Worm (Caenorhabditis elegans): ENCODE results near the gene C07B5.3.

C07B5.3 gene

ce11 chrX:9547264-9547751 lies 24.3 kb upstream of the C07B5.3 start (continued):
- peak; percentile 68 for TF ChIP-seq fos-1 (tag; optimal IDR thresholded peaks at IDR 0.05)
- peak; percentile 89 for TF ChIP-seq nhr-21 (tag; optimal IDR thresholded peaks at IDR 0.05)
- TF ChIP-seq lin-39 (tag; optimal IDR thresholded peaks at IDR 0.05): no peak
- no peak for TF ChIP-seq aly-2 (tag; optimal IDR thresholded peaks at IDR 0.05)
- TF ChIP-seq peb-1 (tag; optimal IDR thresholded peaks at IDR 0.05): no peak

- TF ChIP-seq F13H6.1 (tag; optimal IDR thresholded peaks at IDR 0.05) (no peak), nhr-129 (tag; optimal IDR thresholded peaks at IDR 0.05) (peak; percentile 62)
Measured at ce11 chrX:9546640-9547039, 23.6 kb upstream of the C07B5.3 start.

ce11 chrX:9544405-9544804 lies 21.4 kb upstream of the C07B5.3 start:
- TF ChIP-seq mdl-1 (tag; optimal IDR thresholded peaks at IDR 0.05) (no peak), unc-55 (GFP tag; optimal IDR thresholded peaks at IDR 0.05) (no peak), ama-1 (optimal IDR thresholded peaks at IDR 0.05) (no peak), blmp-1 (tag; optimal IDR thresholded peaks at IDR 0.05; ENCODE audit: insufficient read depth) (peak; percentile 61), nhr-12 (tag; optimal IDR thresholded peaks at IDR 0.05) (no peak), crh-2 (tag; optimal IDR thresholded peaks at IDR 0.05) (peak; percentile 58), elt-3 (tag; optimal IDR thresholded peaks at IDR 0.05) (no peak), C34F6.9 (tag; optimal IDR thresholded peaks at IDR 0.05) (peak; percentile 60), nhr-129 (tag; optimal IDR thresholded peaks at IDR 0.05) (peak; percentile 74), skn-1 (tag; optimal IDR thresholded peaks at IDR 0.05) (no peak), unc-62 (GFP tag; optimal IDR thresholded peaks at IDR 0.05) (no peak), snpc-4 (tag; optimal IDR thresholded peaks at IDR 0.05) (no peak), fos-1 (tag; optimal IDR thresholded peaks at IDR 0.05) (no peak), nhr-6 (tag; optimal IDR thresholded peaks at IDR 0.05) (no peak), lsy-2 (tag; optimal IDR thresholded peaks at IDR 0.05) (peak in 1 of 2 experiments; percentile 23), lin-39 (tag; optimal IDR thresholded peaks at IDR 0.05) (no peak), F13H6.1 (tag; optimal IDR thresholded peaks at IDR 0.05) (peak; percentile 60), mab-5 (tag; optimal IDR thresholded peaks at IDR 0.05) (no peak), unc-39 (tag; optimal IDR thresholded peaks at IDR 0.05) (no peak), sma-9 (GFP tag; optimal IDR thresholded peaks at IDR 0.05) (peak; percentile 25), sma-9 (tag; optimal IDR thresholded peaks at IDR 0.05) (no peak), nhr-10 (tag; optimal IDR thresholded peaks at IDR 0.05) (no peak), ZK546.5 (tag; optimal IDR thresholded peaks at IDR 0.05) (no peak), zag-1 (tag; optimal IDR thresholded peaks at IDR 0.05) (no peak)

- TF ChIP-seq F13H6.1 (tag; optimal IDR thresholded peaks at IDR 0.05) (peak; percentile 5), ZK546.5 (tag; optimal IDR thresholded peaks at IDR 0.05) (no peak), aly-2 (tag; optimal IDR thresholded peaks at IDR 0.05) (no peak)
Measured at ce11 chrX:9543352-9543751, 20.3 kb upstream of the C07B5.3 start, which contains the start of gene F49E2.5. Gene F49E2.5 (plus strand): TSS chrX:9543652.

ce11 chrX:9540464-9540863 lies 17.4 kb upstream of the C07B5.3 start:
- TF ChIP-seq fos-1 (tag; optimal IDR thresholded peaks at IDR 0.05): peak; percentile 94
- peak; percentile 90 for TF ChIP-seq sma-9 (GFP tag; optimal IDR thresholded peaks at IDR 0.05)
- no peak for TF ChIP-seq sma-9 (tag; optimal IDR thresholded peaks at IDR 0.05)
- no peak for TF ChIP-seq skn-1 (tag; optimal IDR thresholded peaks at IDR 0.05)
- no peak for TF ChIP-seq elt-1 (tag; optimal IDR thresholded peaks at IDR 0.05)
- TF ChIP-seq nhr-25 (tag; optimal IDR thresholded peaks at IDR 0.05): no peak
- no peak for TF ChIP-seq R02D3.7 (tag; optimal IDR thresholded peaks at IDR 0.05)
- TF ChIP-seq unc-39 (tag; optimal IDR thresholded peaks at IDR 0.05): no peak
- TF ChIP-seq nhr-237 (tag; optimal IDR thresholded peaks at IDR 0.05): no peak
- TF ChIP-seq lsy-2 (tag; optimal IDR thresholded peaks at IDR 0.05): no peak
- TF ChIP-seq snpc-4 (tag; optimal IDR thresholded peaks at IDR 0.05): no peak
- no peak for TF ChIP-seq egl-27 (tag; optimal IDR thresholded peaks at IDR 0.05)
- TF ChIP-seq blmp-1 (tag; optimal IDR thresholded peaks at IDR 0.05; ENCODE audit: insufficient read depth): no peak
- peak in 1 of 2 experiments; percentile 44 for TF ChIP-seq mdl-1 (tag; optimal IDR thresholded peaks at IDR 0.05)
- TF ChIP-seq alr-1 (tag; optimal IDR thresholded peaks at IDR 0.05): no peak
- no peak for TF ChIP-seq dmd-4 (tag; optimal IDR thresholded peaks at IDR 0.05)
- no peak for TF ChIP-seq ztf-4 (tag; optimal IDR thresholded peaks at IDR 0.05)
- TF ChIP-seq ZK546.5 (tag; optimal IDR thresholded peaks at IDR 0.05): no peak
- TF ChIP-seq sma-3 (GFP tag; optimal IDR thresholded peaks at IDR 0.05): peak; percentile 49
- peak; percentile 79 for TF ChIP-seq crh-2 (tag; optimal IDR thresholded peaks at IDR 0.05)
- no peak for TF ChIP-seq Y55F3AM.14 (GFP tag; optimal IDR thresholded peaks at IDR 0.05)
- no peak for TF ChIP-seq unc-55 (GFP tag; optimal IDR thresholded peaks at IDR 0.05)
- TF ChIP-seq F13H6.1 (tag; optimal IDR thresholded peaks at IDR 0.05): peak; percentile 61
- no peak for TF ChIP-seq unc-62 (GFP tag; optimal IDR thresholded peaks at IDR 0.05)
- TF ChIP-seq lin-13 (GFP tag; optimal IDR thresholded peaks at IDR 0.05): no peak
- no peak for TF ChIP-seq mab-5 (tag; optimal IDR thresholded peaks at IDR 0.05)
- TF ChIP-seq zag-1 (tag; optimal IDR thresholded peaks at IDR 0.05): no peak
- no peak for TF ChIP-seq ztf-1 (GFP tag; conservative IDR thresholded peaks at IDR 0.05)
- no peak for TF ChIP-seq nhr-10 (tag; optimal IDR thresholded peaks at IDR 0.05)
- no peak for TF ChIP-seq mbf-1 (tag; optimal IDR thresholded peaks at IDR 0.05)
- no peak for TF ChIP-seq lin-11 (tag; optimal IDR thresholded peaks at IDR 0.05)
- TF ChIP-seq sem-4 (tag; optimal IDR thresholded peaks at IDR 0.05): no peak
- TF ChIP-seq nhr-21 (tag; optimal IDR thresholded peaks at IDR 0.05): no peak
- TF ChIP-seq nhr-12 (tag; optimal IDR thresholded peaks at IDR 0.05): no peak
- peak; percentile 51 for TF ChIP-seq nhr-129 (tag; optimal IDR thresholded peaks at IDR 0.05)
- no peak for TF ChIP-seq lin-39 (tag; optimal IDR thresholded peaks at IDR 0.05)
- no peak for TF ChIP-seq elt-3 (tag; optimal IDR thresholded peaks at IDR 0.05)
- TF ChIP-seq ama-1 (optimal IDR thresholded peaks at IDR 0.05): no peak

Data from whole organism, L2 larva.